Worm (Caenorhabditis elegans) whole organism, late embryonic: Measurements from ENCODE around the gene nasp-1.

Source experiments
- K02D7.2 ChIP-seq: sonication (generic microtip); optimal IDR thresholded peaks from 2 replicates; lab custom pipeline; 2017; ENCODE audit warnings: mild to moderate bottlenecking, missing genetic modification characterization, missing compliant biosample characterization
- Y22D7AL.16 ChIP-seq: sonication (generic microtip); optimal IDR thresholded peaks from 2 replicates; lab custom pipeline; 2016; ENCODE audit warnings: missing genetic modification characterization, missing compliant biosample characterization
- ama-1 ChIP-seq: fragments of 150-350 bp; optimal IDR thresholded peaks from 2 replicates; lab custom pipeline; 2014
- ceh-18 ChIP-seq: sonication (generic microtip); optimal IDR thresholded peaks from 2 replicates; lab custom pipeline; 2016; ENCODE audit warnings: missing genetic modification characterization, missing compliant biosample characterization
- ceh-2 ChIP-seq: sonication (generic microtip); optimal IDR thresholded peaks from 2 replicates; lab custom pipeline; 2016; ENCODE audit warnings: missing genotype, missing genetic modification characterization, missing compliant biosample characterization
- ceh-30 ChIP-seq: fragments of 150-350 bp; optimal IDR thresholded peaks from 2 replicates; lab custom pipeline; 2014; ENCODE audit warnings: missing biosample characterization, missing genetic modification characterization
- ceh-31 ChIP-seq: sonication (generic microtip); optimal IDR thresholded peaks from 2 replicates; lab custom pipeline; 2016; ENCODE audit warnings: missing genetic modification characterization, missing compliant biosample characterization
- ceh-48 ChIP-seq: sonication (generic microtip); optimal IDR thresholded peaks from 2 replicates; lab custom pipeline; 2016; ENCODE audit warnings: missing genetic modification characterization, inconsistent platforms, missing compliant biosample characterization
- ceh-6 ChIP-seq: fragments of 200-800 bp; sonication (Bioruptor generic); optimal IDR thresholded peaks from 2 replicates; lab custom pipeline; 2018; ENCODE audit warnings: mild to moderate bottlenecking, missing genetic modification characterization, missing compliant biosample characterization
- ceh-9 ChIP-seq: sonication (generic microtip); optimal IDR thresholded peaks from 2 replicates; lab custom pipeline; 2016; ENCODE audit warnings: mild to moderate bottlenecking, missing genetic modification characterization, inconsistent platforms, missing compliant biosample characterization
- che-1 ChIP-seq: sonication (generic microtip); optimal IDR thresholded peaks from 2 replicates; lab custom pipeline; 2016; ENCODE audit warnings: mild to moderate bottlenecking, missing genetic modification characterization, missing compliant biosample characterization
- elt-2 ChIP-seq: sonication (generic microtip); optimal IDR thresholded peaks from 2 replicates; lab custom pipeline; 2016; ENCODE audit warnings: missing genetic modification reagents, missing genetic modification characterization, missing compliant biosample characterization
- elt-4 ChIP-seq: sonication (generic microtip); optimal IDR thresholded peaks from 2 replicates; lab custom pipeline; 2016; ENCODE audit warnings: missing genetic modification characterization, missing compliant biosample characterization
- hlh-13 ChIP-seq: fragments of 200-800 bp; sonication (Bioruptor generic); optimal IDR thresholded peaks from 2 replicates; lab custom pipeline; 2018; ENCODE audit warnings: mild to moderate bottlenecking, missing genetic modification characterization, missing compliant biosample characterization
- hlh-15 ChIP-seq: sonication (generic microtip); optimal IDR thresholded peaks from 2 replicates; lab custom pipeline; 2016; ENCODE audit warnings: missing genetic modification characterization, missing compliant biosample characterization
- hlh-30 ChIP-seq: sonication (generic microtip); optimal IDR thresholded peaks from 2 replicates; lab custom pipeline; 2017; ENCODE audit warnings: antibody characterized with exemption, missing genetic modification characterization, missing compliant biosample characterization; ENCODE audit not compliant: insufficient read depth
- hlh-6 ChIP-seq: sonication (generic microtip); optimal IDR thresholded peaks from 2 replicates; lab custom pipeline; 2016; ENCODE audit warnings: missing genotype, missing genetic modification characterization, missing compliant biosample characterization
- lin-11 ChIP-seq: fragments of 200-800 bp; sonication (Bioruptor generic); optimal IDR thresholded peaks from 2 replicates; lab custom pipeline; 2018; ENCODE audit warnings: mild to moderate bottlenecking, missing genetic modification characterization, missing compliant biosample characterization
- madf-2 ChIP-seq: sonication (generic microtip); optimal IDR thresholded peaks from 2 replicates; lab custom pipeline; 2017; ENCODE audit warnings: missing genetic modification characterization, missing compliant biosample characterization
- mec-3 ChIP-seq: sonication (generic microtip); optimal IDR thresholded peaks from 2 replicates; lab custom pipeline; 2016; ENCODE audit warnings: borderline replicate concordance, missing genetic modification characterization, missing compliant biosample characterization
- nhr-11 ChIP-seq: fragments of 150-350 bp; optimal IDR thresholded peaks from 2 replicates; lab custom pipeline; 2014; ENCODE audit warnings: missing biosample characterization, missing genetic modification characterization
- nhr-232 ChIP-seq: sonication (generic microtip); optimal IDR thresholded peaks from 2 replicates; lab custom pipeline; 2016; ENCODE audit warnings: missing genetic modification characterization, missing compliant biosample characterization
- odd-2 ChIP-seq: sonication (generic microtip); optimal IDR thresholded peaks from 2 replicates; lab custom pipeline; 2017; ENCODE audit warnings: antibody characterized with exemption, mild to moderate bottlenecking, missing genetic modification characterization, missing compliant biosample characterization
- pax-1 ChIP-seq: fragments of 150-350 bp; optimal IDR thresholded peaks from 2 replicates; lab custom pipeline; 2014; ENCODE audit warnings: missing biosample characterization, missing genetic modification characterization
- sdc-2 ChIP-seq: sonication (generic microtip); optimal IDR thresholded peaks from 2 replicates; lab custom pipeline; 2016; ENCODE audit warnings: missing genotype, missing genetic modification characterization, missing compliant biosample characterization
- sox-2 ChIP-seq: fragments of 200-800 bp; sonication (Bioruptor generic); IDR thresholded peaks from 2 replicates; pipeline ENCODE4 v1.3.6; 2022; ENCODE audit warnings: missing genetic modification reagents, missing genetic modification characterization, missing compliant biosample characterization
- tbx-7 ChIP-seq: sonication (generic microtip); optimal IDR thresholded peaks from 2 replicates; lab custom pipeline; 2016; ENCODE audit warnings: missing genotype, missing genetic modification characterization, missing compliant biosample characterization
- unc-3 ChIP-seq, 2 experiments: fragments of 200-800 bp in 1 of 2; sonication (Bioruptor generic) in 1 of 2; sonication (generic microtip) in 1 of 2; conservative IDR thresholded peaks in 1 of 2; optimal IDR thresholded peaks in 1 of 2; 2 replicates each; pipeline versions ENCODE4 v1.3.6 to Lab custom; 2016 to 2022; ENCODE audit warnings: missing compliant biosample characterization in 2 of 2, missing genetic modification characterization in 2 of 2, missing genetic modification reagents in 1 of 2
- unc-55 ChIP-seq: sonication (generic microtip); optimal IDR thresholded peaks from 2 replicates; lab custom pipeline; 2017; ENCODE audit warnings: missing biosample characterization, missing genetic modification reagents, missing genetic modification characterization
- ztf-16 ChIP-seq: sonication (generic microtip); optimal IDR thresholded peaks from 2 replicates; lab custom pipeline; 2017; ENCODE audit warnings: missing genetic modification characterization, missing compliant biosample characterization

The nasp-1 gene

ce11 chrII:11135773-11136172, 29.4 kb downstream of the nasp-1 start:
- TF ChIP-seq hlh-15 (tag; lab: Kevin White, UChicago) (no peak), nhr-11 (tag; lab: Kevin White, UChicago) (no peak), odd-2 (tag; lab: Kevin White, UChicago) (no peak), unc-55 (GFP tag; lab: Kevin White, UChicago) (peak; percentile 76), ceh-9 (tag; lab: Kevin White, UChicago) (no peak)
- TF ChIP-seq, all 69 proteins: peak for 1

- no peak for TF ChIP-seq sdc-2 (tag; lab: Kevin White, UChicago)
- no peak for TF ChIP-seq ceh-31 (tag; lab: Kevin White, UChicago)
- no peak for TF ChIP-seq tbx-7
- no peak for TF ChIP-seq lin-11 (tag; lab: Kevin White, UChicago)
- no peak for TF ChIP-seq nhr-232
- TF ChIP-seq pax-1 (tag; lab: Kevin White, UChicago): no peak
- no peak for TF ChIP-seq sox-2
- TF ChIP-seq che-1: no peak
- TF ChIP-seq mec-3 (tag; lab: Kevin White, UChicago): no peak
- no peak for TF ChIP-seq hlh-13 (GFP tag; lab: Kevin White, UChicago)
- TF ChIP-seq unc-3 (GFP tag; conservative IDR thresholded peaks at IDR 0.05; lab: Robert Waterston, UW): no peak
- TF ChIP-seq unc-3 (tag; optimal IDR thresholded peaks at IDR 0.05; lab: Kevin White, UChicago): no peak
- no peak for TF ChIP-seq ceh-2 (tag; lab: Kevin White, UChicago)
Measured at ce11 chrII:11140140-11140539, 33.7 kb downstream of the nasp-1 start, which contains the start of gene F40F8.4. TSS of gene F40F8.4 (minus strand) at chrII:11140240.

ce11 chrII:11142571-11142970, 36.2 kb downstream of the nasp-1 start, which contains the start of gene arrd-6:
TSS of gene arrd-6 (plus strand) at chrII:11142739.
- TF ChIP-seq Y22D7AL.16 (tag; lab: Kevin White, UChicago) (no peak), tbx-7 (no peak), hlh-6 (tag; lab: Kevin White, UChicago) (no peak), ceh-6 (no peak), K02D7.2 (no peak), ama-1 (no peak), ceh-18 (no peak), madf-2 (no peak)
- TF ChIP-seq, all 69 proteins: peak for 0

ce11 chrII:11149866-11150685, 43.7 kb downstream of the nasp-1 start:
- TF ChIP-seq ceh-48 (no peak), ztf-16 (no peak), ceh-30 (no peak), K02D7.2 (no peak), tbx-7 (no peak), ceh-6 (no peak)

ce11 chrII:11150976-11151375, 44.6 kb downstream of the nasp-1 start:
- TF ChIP-seq elt-4 (tag; lab: Kevin White, UChicago) (no peak), hlh-30 (tag; lab: Kevin White, UChicago) (peak; percentile 26), elt-2 (tag; lab: Kevin White, UChicago) (peak; percentile 80), sdc-2 (tag; lab: Kevin White, UChicago) (no peak)

- TF ChIP-seq ceh-18: no peak
- TF ChIP-seq, all 69 proteins: peak for 0
Measured at ce11 chrII:11152495-11152894, 46.1 kb downstream of the nasp-1 start, which contains the start of gene pqm-1. TSS of gene pqm-1 (minus strand) at chrII:11152595.
